Worm (Caenorhabditis elegans) whole organism, L4 larva: ENCODE data around the gene sre-43.

Experiments
- F37D6.2 ChIP-seq: sonication (generic microtip); optimal IDR thresholded peaks from 2 replicates; lab custom pipeline; 2016; ENCODE audit warnings: mild to moderate bottlenecking, missing genetic modification characterization, missing compliant biosample characterization
- F49E8.2 ChIP-seq: sonication (generic microtip); optimal IDR thresholded peaks from 2 replicates; lab custom pipeline; 2016; ENCODE audit warnings: missing compliant biosample characterization, mild to moderate bottlenecking, missing genetic modification characterization, borderline replicate concordance
- ceh-32 ChIP-seq: sonication (generic microtip); optimal IDR thresholded peaks from 2 replicates; lab custom pipeline; 2016; ENCODE audit warnings: mild to moderate bottlenecking, missing genetic modification characterization, missing compliant biosample characterization; ENCODE audit not compliant: poor library complexity
- jun-1 ChIP-seq: fragments of 150-350 bp; optimal IDR thresholded peaks from 2 replicates; lab custom pipeline; 2014; ENCODE audit warnings: missing biosample characterization, missing genetic modification reagents, missing genetic modification characterization
- lin-39 ChIP-seq: fragments of 150-350 bp; optimal IDR thresholded peaks from 2 replicates; lab custom pipeline; 2014; ENCODE audit warnings: missing biosample characterization, missing genetic modification reagents, missing genetic modification characterization
- mxl-2 ChIP-seq: fragments of 200-800 bp; sonication (Bioruptor generic); conservative IDR thresholded peaks from 2 replicates; pipeline ENCODE4 v1.3.6; 2022; ENCODE audit warnings: missing genetic modification reagents, missing genetic modification characterization, missing compliant biosample characterization
- nhr-28 ChIP-seq: fragments of 150-350 bp; optimal IDR thresholded peaks from 2 replicates; lab custom pipeline; 2014; ENCODE audit warnings: missing biosample characterization, missing genetic modification characterization
- tra-1 ChIP-seq: fragments of 200-800 bp; sonication (Bioruptor generic); IDR thresholded peaks from 2 replicates; pipeline ENCODE4 v1.3.6; 2022; ENCODE audit warnings: missing genetic modification reagents, missing genetic modification characterization, missing compliant biosample characterization
- zag-1 ChIP-seq: fragments of 150-350 bp; optimal IDR thresholded peaks from 2 replicates; lab custom pipeline; 2014; ENCODE audit warnings: missing biosample characterization, missing genetic modification characterization

ce11 chrII:13998964-13999363 lies 30.1 kb upstream of the sre-43 start, which contains the start of gene F01D5.2:
- TF ChIP-seq jun-1 (tag; lab: Kevin White, UChicago): no peak
- no peak for TF ChIP-seq ceh-32 (tag; lab: Kevin White, UChicago)
- TF ChIP-seq F37D6.2 (tag; lab: Kevin White, UChicago): no peak
- no peak for TF ChIP-seq mxl-2
- no peak for TF ChIP-seq nhr-28 (tag; lab: Kevin White, UChicago)
- no peak for TF ChIP-seq tra-1
- no peak for TF ChIP-seq F49E8.2 (tag; lab: Kevin White, UChicago)
- no peak for TF ChIP-seq zag-1 (tag; lab: Kevin White, UChicago)
- TF ChIP-seq lin-39 (tag; lab: Kevin White, UChicago): no peak
